ENCODE assay signal across 1 fruit fly cellular context in the genomic region with DNA sequence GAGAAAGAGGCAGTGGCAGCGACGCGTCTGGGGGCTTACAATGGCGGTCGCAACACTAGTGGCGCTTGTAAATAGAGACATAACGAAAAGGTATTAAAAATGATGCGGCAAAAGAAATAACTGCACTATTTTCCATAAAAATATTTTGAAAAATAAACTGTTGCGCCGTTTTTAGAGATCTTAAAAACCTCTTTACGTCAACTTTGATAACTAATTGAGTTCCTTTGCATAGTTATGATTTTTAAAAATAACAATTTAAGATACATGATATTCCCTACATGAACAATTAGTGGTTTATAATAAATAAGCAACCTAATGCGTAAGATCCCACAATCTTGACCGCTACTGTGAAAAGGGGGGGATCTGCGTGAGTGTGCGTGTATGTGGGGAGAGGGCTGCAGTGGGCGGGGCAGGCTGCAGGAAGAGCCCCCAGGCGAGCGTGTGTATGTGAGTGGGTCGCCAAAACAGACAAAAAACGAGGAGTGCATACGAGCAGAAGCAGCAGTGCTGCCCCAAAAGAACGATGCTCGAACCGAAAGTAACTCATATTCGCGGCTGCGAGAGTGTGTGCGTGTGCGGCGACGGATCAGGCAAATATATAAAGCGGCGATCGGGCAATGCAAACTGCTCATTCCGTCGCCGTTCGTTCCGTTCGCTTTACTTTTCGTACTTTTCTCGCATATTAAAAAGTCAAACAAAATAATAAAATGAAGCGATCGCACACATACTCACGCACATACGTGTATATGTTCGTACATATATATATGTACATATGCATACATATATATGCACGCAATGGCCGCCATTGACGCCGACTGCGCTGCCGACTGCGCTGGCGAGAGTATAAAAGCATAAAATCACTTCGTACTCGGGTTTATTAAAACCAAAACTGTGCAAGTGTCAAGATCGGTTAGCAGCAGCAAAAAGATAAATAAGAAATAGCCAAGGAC.
TF ChIP-seq lines count a peak whose summit lies in the region.

No protein-coding gene starts in this region.

TF ChIP-seq in whole organism, embryonic, 481 proteins besides CTCF, POLR2A, EP300 and RAD21 (continued from another document and continues in another):
- TF ChIP-seq CG15479 (GFP tag; optimal IDR thresholded peaks at IDR 0.05; lab: Kevin White, UChicago) (no peak), az2 (GFP tag; optimal IDR thresholded peaks at IDR 0.05; lab: Kevin White, UChicago) (peak; percentile 56), CG5180 (GFP tag; optimal IDR thresholded peaks at IDR 0.05; lab: Kevin White, UChicago) (no peak), CG12744 (GFP tag; optimal IDR thresholded peaks at IDR 0.05; lab: Kevin White, UChicago) (no peak), Opbp (GFP tag; IDR thresholded peaks at IDR 0.05; lab: Robert Waterston, UW; ENCODE audit: partially characterized antibody) (no peak), ap (GFP tag; IDR thresholded peaks at IDR 0.05; lab: Robert Waterston, UW) (0 out of 2 replicates have a peak, but pooled peaks have one; percentile 4), jing (GFP tag; optimal IDR thresholded peaks at IDR 0.05; lab: Kevin White, UChicago) (no peak), Kr (GFP tag; optimal IDR thresholded peaks at IDR 0.05; lab: Kevin White, UChicago) (no peak), CG17361 (GFP tag; IDR thresholded peaks at IDR 0.05; lab: Robert Waterston, UW) (peak; percentile 37; the same call in 1 of the 3 replicates), CG4360 (GFP tag; IDR thresholded peaks at IDR 0.05; lab: Robert Waterston, UW) (no peak), E2f2 (GFP tag; IDR thresholded peaks at IDR 0.05; lab: Robert Waterston, UW) (peak; percentile 15; the same call in 1 of the 2 replicates), Nf-YA (GFP tag; IDR thresholded peaks at IDR 0.05; lab: Robert Waterston, UW) (no peak), usp (GFP tag; optimal IDR thresholded peaks at IDR 0.05; lab: Kevin White, UChicago) (no peak), CG11398 (GFP tag; optimal IDR thresholded peaks at IDR 0.05; lab: Kevin White, UChicago) (no peak), pnt (GFP tag; optimal IDR thresholded peaks at IDR 0.05; lab: Kevin White, UChicago) (peak; percentile 16), HLH3B (GFP tag; IDR thresholded peaks at IDR 0.05; lab: Robert Waterston, UW) (no peak), CG8281 (tag; optimal IDR thresholded peaks at IDR 0.05; lab: Kevin White, UChicago) (no peak), ATbp (GFP tag; optimal IDR thresholded peaks at IDR 0.05; lab: Kevin White, UChicago) (peak; percentile 35), sna (GFP tag; IDR thresholded peaks at IDR 0.05; lab: Robert Waterston, UW; ENCODE audit: partially characterized antibody) (no peak), CG1529 (GFP tag; optimal IDR thresholded peaks at IDR 0.05; lab: Kevin White, UChicago) (peak; percentile 39), CG9932 (GFP tag; IDR thresholded peaks at IDR 0.05; lab: Robert Waterston, UW) (no peak), Ptx1 (GFP tag; IDR thresholded peaks at IDR 0.05; lab: Robert Waterston, UW) (no peak), CG9817 (tag; optimal IDR thresholded peaks at IDR 0.05; lab: Kevin White, UChicago) (no peak), CG12769 (tag; optimal IDR thresholded peaks at IDR 0.05; lab: Kevin White, UChicago) (no peak), Atf3 (GFP tag; optimal IDR thresholded peaks at IDR 0.05; lab: Kevin White, UChicago) (no peak), lola (GFP tag; optimal IDR thresholded peaks at IDR 0.05; lab: Kevin White, UChicago) (no peak), CG7839 (tag; optimal IDR thresholded peaks at IDR 0.05; lab: Kevin White, UChicago) (peak; percentile 53), CG6689 (GFP tag; IDR thresholded peaks at IDR 0.05; lab: Robert Waterston, UW) (peak; percentile 41), CG17328 (GFP tag; IDR thresholded peaks at IDR 0.05; lab: Robert Waterston, UW) (no peak), caup (GFP tag; optimal IDR thresholded peaks at IDR 0.05; lab: Kevin White, UChicago; ENCODE audit: severe bottlenecking) (no peak), hbn (GFP tag; IDR thresholded peaks at IDR 0.05; lab: Robert Waterston, UW; ENCODE audit: partially characterized antibody) (no peak), Gug (GFP tag; IDR thresholded peaks at IDR 0.05; lab: Robert Waterston, UW) (no peak), CG8388 (GFP tag; optimal IDR thresholded peaks at IDR 0.05; lab: Kevin White, UChicago) (no peak), Bdp1 (GFP tag; optimal IDR thresholded peaks at IDR 0.05; lab: Kevin White, UChicago) (no peak), ewg (GFP tag; optimal IDR thresholded peaks at IDR 0.05; lab: Kevin White, UChicago) (peak; percentile 51), D19B (GFP tag; optimal IDR thresholded peaks at IDR 0.05; lab: Kevin White, UChicago) (no peak), sc (optimal IDR thresholded peaks at IDR 0.05; lab: Kevin White, UChicago) (no peak), sc (GFP tag; optimal IDR thresholded peaks at IDR 0.05; lab: Kevin White, UChicago) (peak; percentile 34), rib (GFP tag; IDR thresholded peaks at IDR 0.05; lab: Robert Waterston, UW) (no peak), Dp (GFP tag; optimal IDR thresholded peaks at IDR 0.05; lab: Kevin White, UChicago) (no peak), CG6683 (GFP tag; optimal IDR thresholded peaks at IDR 0.05; lab: Kevin White, UChicago) (no peak), CG12299 (tag; optimal IDR thresholded peaks at IDR 0.05; lab: Kevin White, UChicago) (no peak), Dbx (GFP tag; IDR thresholded peaks at IDR 0.05; lab: Robert Waterston, UW) (no peak), sens (GFP tag; lab: Kevin White, UChicago) (no peak), oc (tag; optimal IDR thresholded peaks at IDR 0.05; lab: Kevin White, UChicago) (peak; percentile 29), CG8089 (GFP tag; optimal IDR thresholded peaks at IDR 0.05; lab: Kevin White, UChicago) (no peak), Sry-β (GFP tag; optimal IDR thresholded peaks at IDR 0.05; lab: Kevin White, UChicago) (no peak), Dll (GFP tag; IDR thresholded peaks at IDR 0.05; lab: Robert Waterston, UW; ENCODE audit: partially characterized antibody) (no peak), lov (optimal IDR thresholded peaks at IDR 0.05; lab: Kevin White, UChicago) (no peak), lov (GFP tag; IDR thresholded peaks at IDR 0.05; lab: Robert Waterston, UW) (no peak), dm (GFP tag; optimal IDR thresholded peaks at IDR 0.05; lab: Kevin White, UChicago) (no peak), CG10366 (GFP tag; IDR thresholded peaks at IDR 0.05; lab: Robert Waterston, UW) (no peak; the same call in 1 of the 2 replicates), h (optimal IDR thresholded peaks at IDR 0.05; lab: Kevin White, UChicago) (no peak), Lim3 (GFP tag; IDR thresholded peaks at IDR 0.05; lab: Robert Waterston, UW) (no peak), dan (GFP tag; IDR thresholded peaks at IDR 0.05; lab: Robert Waterston, UW) (no peak), CG6765 (GFP tag; optimal IDR thresholded peaks at IDR 0.05; lab: Kevin White, UChicago) (no peak), ro (GFP tag; IDR thresholded peaks at IDR 0.05; lab: Robert Waterston, UW) (no peak), CG30020 (tag; optimal IDR thresholded peaks at IDR 0.05; lab: Kevin White, UChicago) (no peak), CG30403 (GFP tag; optimal IDR thresholded peaks at IDR 0.05; lab: Kevin White, UChicago) (peak; percentile 56), CG8765 (GFP tag; IDR thresholded peaks at IDR 0.05; lab: Robert Waterston, UW) (no peak), HHEX (GFP tag; optimal IDR thresholded peaks at IDR 0.05; lab: Kevin White, UChicago) (peak; percentile 18), NK7.1 (GFP tag; optimal IDR thresholded peaks at IDR 0.05; lab: Kevin White, UChicago) (no peak), CG9215 (GFP tag; IDR thresholded peaks at IDR 0.05; lab: Robert Waterston, UW) (no peak), CG8290 (GFP tag; optimal IDR thresholded peaks at IDR 0.05; lab: Kevin White, UChicago) (no peak), CG8290 (tag; optimal IDR thresholded peaks at IDR 0.05; lab: Kevin White, UChicago) (no peak), CG14667 (GFP tag; IDR thresholded peaks at IDR 0.05; lab: Robert Waterston, UW) (0 out of 2 replicates have a peak, but pooled peaks have one; percentile 12), Abd-B (GFP tag; optimal IDR thresholded peaks at IDR 0.05; lab: Kevin White, UChicago) (peak; percentile 1), run (tag; optimal IDR thresholded peaks at IDR 0.05; lab: Kevin White, UChicago) (no peak), wdn (GFP tag; IDR thresholded peaks at IDR 0.05; lab: Robert Waterston, UW) (no peak), Lpt (GFP tag; optimal IDR thresholded peaks at IDR 0.05; lab: Kevin White, UChicago) (no peak), CG10979 (tag; optimal IDR thresholded peaks at IDR 0.05; lab: Kevin White, UChicago) (peak; percentile 53), CG2202 (tag; optimal IDR thresholded peaks at IDR 0.05; lab: Kevin White, UChicago) (no peak), CG15514 (GFP tag; optimal IDR thresholded peaks at IDR 0.05; lab: Kevin White, UChicago) (no peak), Aef1 (GFP tag; IDR thresholded peaks at IDR 0.05; lab: Robert Waterston, UW) (no peak), kay (GFP tag; optimal IDR thresholded peaks at IDR 0.05; lab: Kevin White, UChicago) (no peak), Deaf1 (tag; optimal IDR thresholded peaks at IDR 0.05; lab: Kevin White, UChicago) (no peak), lbe (GFP tag; optimal IDR thresholded peaks at IDR 0.05; lab: Kevin White, UChicago) (peak; percentile 96), croc (GFP tag; conservative IDR thresholded peaks at IDR 0.05; lab: Robert Waterston, UW) (no peak), CG15011 (GFP tag; optimal IDR thresholded peaks at IDR 0.05; lab: Kevin White, UChicago) (no peak), Mrtf (GFP tag; IDR thresholded peaks at IDR 0.05; lab: Robert Waterston, UW) (no peak), CG9609 (GFP tag; optimal IDR thresholded peaks at IDR 0.05; lab: Kevin White, UChicago) (no peak), CG8924 (tag; optimal IDR thresholded peaks at IDR 0.05; lab: Kevin White, UChicago) (peak; percentile 54), CG32767 (GFP tag; IDR thresholded peaks at IDR 0.05; lab: Robert Waterston, UW) (0 out of 2 replicates have a peak, but pooled peaks have one; percentile 21), gce (GFP tag; IDR thresholded peaks at IDR 0.05; lab: Robert Waterston, UW) (no peak), fd96Cb (tag; optimal IDR thresholded peaks at IDR 0.05; lab: Kevin White, UChicago) (peak; percentile 38), p53 (GFP tag; optimal IDR thresholded peaks at IDR 0.05; lab: Kevin White, UChicago) (no peak), CG10147 (GFP tag; optimal IDR thresholded peaks at IDR 0.05; lab: Kevin White, UChicago) (no peak), Lhr (GFP tag; optimal IDR thresholded peaks at IDR 0.05; lab: Kevin White, UChicago) (no peak), CG43689 (GFP tag; IDR thresholded peaks at IDR 0.05; lab: Robert Waterston, UW) (no peak), CG13624 (GFP tag; optimal IDR thresholded peaks at IDR 0.05; lab: Kevin White, UChicago) (peak; percentile 36), zen (tag; optimal IDR thresholded peaks at IDR 0.05; lab: Kevin White, UChicago) (no peak), Ets97D (GFP tag; optimal IDR thresholded peaks at IDR 0.05; lab: Kevin White, UChicago) (no peak), CG16863 (GFP tag; optimal IDR thresholded peaks at IDR 0.05; lab: Kevin White, UChicago) (peak; percentile 26), bcd (GFP tag; optimal IDR thresholded peaks at IDR 0.05; lab: Kevin White, UChicago) (peak; percentile 43), Taf1 (GFP tag; IDR thresholded peaks at IDR 0.05; lab: Robert Waterston, UW) (no peak), CG2712 (tag; optimal IDR thresholded peaks at IDR 0.05; lab: Kevin White, UChicago) (peak; percentile 54), slp2 (GFP tag; optimal IDR thresholded peaks at IDR 0.05; lab: Kevin White, UChicago) (no peak), unc-4 (GFP tag; IDR thresholded peaks at IDR 0.05; lab: Robert Waterston, UW; ENCODE audit: partially characterized antibody) (no peak), Dip2 (GFP tag; IDR thresholded peaks at IDR 0.05; lab: Robert Waterston, UW) (no peak), Sox102F (GFP tag; optimal IDR thresholded peaks at IDR 0.05; lab: Kevin White, UChicago) (peak; percentile 68), gro (GFP tag; optimal IDR thresholded peaks at IDR 0.05; lab: Kevin White, UChicago) (no peak), CG17612 (GFP tag; IDR thresholded peaks at IDR 0.05; lab: Robert Waterston, UW) (no peak), dysf (GFP tag; IDR thresholded peaks at IDR 0.05; lab: Robert Waterston, UW) (peak; percentile 46; the same call in 1 of the 3 replicates), D19A (tag; optimal IDR thresholded peaks at IDR 0.05; lab: Kevin White, UChicago) (peak; percentile 19), Elba2 (GFP tag; optimal IDR thresholded peaks at IDR 0.05; lab: Kevin White, UChicago) (no peak), schlank (tag; optimal IDR thresholded peaks at IDR 0.05; lab: Kevin White, UChicago) (no peak), onecut (GFP tag; IDR thresholded peaks at IDR 0.05; lab: Robert Waterston, UW) (no peak), CG2678 (tag; optimal IDR thresholded peaks at IDR 0.05; lab: Kevin White, UChicago) (peak; percentile 50), ssp (GFP tag; IDR thresholded peaks at IDR 0.05; lab: Robert Waterston, UW) (no peak), CG14860 (GFP tag; IDR thresholded peaks at IDR 0.05; lab: Robert Waterston, UW; ENCODE audit: partially characterized antibody) (no peak), CG9437 (GFP tag; optimal IDR thresholded peaks at IDR 0.05; lab: Kevin White, UChicago) (peak; percentile 49), CG4820 (GFP tag; optimal IDR thresholded peaks at IDR 0.05; lab: Kevin White, UChicago) (peak; percentile 55), CG4424 (GFP tag; optimal IDR thresholded peaks at IDR 0.05; lab: Kevin White, UChicago) (peak; percentile 36), CG7556 (GFP tag; optimal IDR thresholded peaks at IDR 0.05; lab: Kevin White, UChicago) (peak; percentile 19), CHES-1-like (GFP tag; optimal IDR thresholded peaks at IDR 0.05; lab: Kevin White, UChicago) (no peak), CG7745 (tag; optimal IDR thresholded peaks at IDR 0.05; lab: Kevin White, UChicago) (no peak), CG2116 (GFP tag; optimal IDR thresholded peaks at IDR 0.05; lab: Kevin White, UChicago) (no peak), CG15073 (GFP tag; optimal IDR thresholded peaks at IDR 0.05; lab: Kevin White, UChicago) (peak; percentile 5), PHDP (tag; optimal IDR thresholded peaks at IDR 0.05; lab: Kevin White, UChicago) (peak; percentile 35), Spps (tag; optimal IDR thresholded peaks at IDR 0.05; lab: Kevin White, UChicago) (no peak), ind (GFP tag; optimal IDR thresholded peaks at IDR 0.05; lab: Kevin White, UChicago) (peak; percentile 45), CG17802 (tag; optimal IDR thresholded peaks at IDR 0.05; lab: Kevin White, UChicago) (no peak), CG10654 (GFP tag; optimal IDR thresholded peaks at IDR 0.05; lab: Kevin White, UChicago) (no peak), CG5245 (GFP tag; optimal IDR thresholded peaks at IDR 0.05; lab: Kevin White, UChicago) (peak; percentile 9), tll (GFP tag; optimal IDR thresholded peaks at IDR 0.05; lab: Kevin White, UChicago) (no peak)
